Fruit fly (Drosophila melanogaster) whole organism, embryonic: ENCODE results near the gene Oatp33Eb.

Experiments used
- CG16813 ChIP-seq: fragments of 200-800 bp; sonication (Bioruptor generic); IDR thresholded peaks from 3 replicates; pipeline ENCODE4 v1.3.6; 2022; ENCODE audit warnings: missing biosample characterization, missing genetic modification characterization; ENCODE audit not compliant: partially characterized antibody
- CG17568 ChIP-seq: fragments of 200-800 bp; sonication (Bioruptor generic); optimal IDR thresholded peaks from 2 replicates; lab custom pipeline; 2018; ENCODE audit warnings: missing biosample characterization, mild to moderate bottlenecking, missing genetic modification characterization, moderate library complexity
- CG6654 ChIP-seq: fragments of 200-800 bp; sonication (Bioruptor generic); optimal IDR thresholded peaks from 2 replicates; lab custom pipeline; 2017; ENCODE audit warnings: missing biosample characterization, mild to moderate bottlenecking, missing genetic modification characterization
- CG6791 ChIP-seq: fragments of 200-800 bp; sonication (Bioruptor generic); IDR thresholded peaks from 3 replicates; pipeline ENCODE4 v1.3.6; 2022; ENCODE audit warnings: missing biosample characterization, missing genetic modification characterization; ENCODE audit not compliant: partially characterized antibody
- Oaz ChIP-seq: fragments of 200-800 bp; sonication (Bioruptor generic); IDR thresholded peaks from 2 replicates; pipeline ENCODE4 v1.3.6; 2022; ENCODE audit warnings: missing biosample characterization, missing genetic modification characterization
- dimm ChIP-seq: fragments of 200-800 bp; sonication (Bioruptor generic); IDR thresholded peaks from 2 replicates; pipeline ENCODE4 v1.3.6; 2022; ENCODE audit warnings: missing biosample characterization, missing genetic modification characterization
- gce ChIP-seq: fragments of 200-800 bp; sonication (Bioruptor generic); IDR thresholded peaks from 3 replicates; pipeline ENCODE4 v1.3.6; 2022; ENCODE audit warnings: missing biosample characterization, missing genetic modification characterization
- klu ChIP-seq: fragments of 200-800 bp; sonication (Bioruptor generic); IDR thresholded peaks from 2 replicates; pipeline ENCODE4 v1.3.6; 2022; ENCODE audit warnings: missing biosample characterization, missing genetic modification characterization
- sc ChIP-seq, 3 experiments: fragments of >200 bp in 2 of 3; fragments of 200-800 bp in 1 of 3; sonication (Bioruptor generic) in 1 of 3; optimal IDR thresholded peaks; 2 replicates in 2 of 3; 3 replicates in 1 of 3; lab custom pipeline; 2017; ENCODE audit warnings: mild to moderate bottlenecking in 1 of 3, missing biosample characterization in 1 of 3, missing genetic modification characterization in 1 of 3, missing genetic modification reagents in 1 of 3
- sima ChIP-seq: fragments of 200-800 bp; sonication (Bioruptor generic); optimal IDR thresholded peaks from 2 replicates; lab custom pipeline; 2016; ENCODE audit warnings: missing biosample characterization, missing genetic modification characterization
- ttk ChIP-seq: fragments of 200-800 bp; sonication (Bioruptor generic); IDR thresholded peaks from 2 replicates; pipeline ENCODE4 v2.1.2; 2022; ENCODE audit warnings: missing biosample characterization, missing genetic modification characterization

DNA sequence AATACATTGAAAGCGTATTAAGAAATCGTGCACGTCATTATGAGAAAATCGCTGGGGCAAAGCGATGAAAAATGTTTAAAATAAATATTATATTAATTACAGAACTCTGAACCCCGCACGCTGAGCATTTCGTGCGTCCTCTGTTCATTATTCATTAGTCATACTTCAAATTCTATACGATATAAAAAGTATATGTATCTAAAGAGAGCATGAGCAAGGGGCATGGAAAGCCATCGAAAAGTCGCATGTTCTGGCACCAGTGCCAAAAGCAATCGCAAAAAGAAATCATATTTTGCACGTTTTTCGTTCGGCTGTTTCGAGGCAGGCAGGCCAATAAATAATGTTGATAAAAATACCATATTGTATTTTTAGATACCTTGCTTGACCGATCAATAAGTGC is 10.9 kb downstream of the Oatp33Eb start:
- no peak for TF ChIP-seq sima (GFP tag; lab: Kevin White, UChicago)
- no peak for TF ChIP-seq gce (GFP tag; lab: Robert Waterston, UW)
- TF ChIP-seq sc (optimal IDR thresholded peaks at IDR 0.05; lab: Kevin White, UChicago), result no peak
- TF ChIP-seq sc (GFP tag; optimal IDR thresholded peaks at IDR 0.05; lab: Kevin White, UChicago), result no peak
- no peak for TF ChIP-seq dimm (GFP tag; lab: Robert Waterston, UW)
- TF ChIP-seq Oaz (GFP tag; lab: Robert Waterston, UW), result no peak
- no peak for TF ChIP-seq CG17568 (GFP tag; lab: Kevin White, UChicago)
- no peak for TF ChIP-seq klu (GFP tag; lab: Robert Waterston, UW)
- TF ChIP-seq CG16813, result no peak
- no peak for TF ChIP-seq CG6654 (GFP tag; lab: Kevin White, UChicago)
- no peak for TF ChIP-seq CG6791 (GFP tag; lab: Robert Waterston, UW)
- no peak for TF ChIP-seq ttk (GFP tag; lab: Robert Waterston, UW)
